Worm (Caenorhabditis elegans): ENCODE measurements around the gene C50E3.6.

DNA sequence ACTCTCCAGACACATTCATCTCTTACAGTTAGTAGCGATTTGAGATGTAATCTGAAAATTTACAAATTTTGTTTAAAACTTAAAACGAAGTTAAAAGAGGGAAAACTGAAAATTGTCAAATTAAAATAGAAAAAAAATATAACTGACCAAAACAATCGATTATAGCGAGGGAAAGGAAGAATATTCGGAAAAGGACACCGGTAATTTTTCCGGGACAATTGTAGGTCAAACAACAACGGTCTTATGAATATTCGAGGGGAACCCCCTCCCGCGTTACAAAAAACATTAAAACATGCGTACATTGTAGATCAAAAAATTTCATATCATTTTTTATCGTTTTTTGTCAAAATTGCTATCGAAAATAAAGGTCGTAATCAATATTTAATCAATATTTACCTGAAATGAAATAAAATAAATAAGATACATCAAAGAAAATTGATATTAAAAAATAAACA is 31.7 kb upstream of the C50E3.6 start, which contains the start of gene C50E3.12:
- TF ChIP-seq elt-2 (tag; optimal IDR thresholded peaks at IDR 0.05), result no peak
- no peak for TF ChIP-seq C04F5.9 (tag; optimal IDR thresholded peaks at IDR 0.05)
- no peak for TF ChIP-seq fos-1 (tag; optimal IDR thresholded peaks at IDR 0.05)
- TF ChIP-seq xbp-1 (tag; optimal IDR thresholded peaks at IDR 0.05), result no peak
- TF ChIP-seq elt-3 (tag; optimal IDR thresholded peaks at IDR 0.05), result no peak
- TF ChIP-seq efl-1 (optimal IDR thresholded peaks at IDR 0.05), result no peak
- no peak for TF ChIP-seq efl-1 (GFP tag; optimal IDR thresholded peaks at IDR 0.05 in 1 of 2)
- no peak for TF ChIP-seq mdl-1 (tag; optimal IDR thresholded peaks at IDR 0.05)
- TF ChIP-seq fkh-10 (GFP tag; optimal IDR thresholded peaks at IDR 0.05), result no peak
- TF ChIP-seq ets-5 (GFP tag; IDR thresholded peaks at IDR 0.05), result no peak
- no peak for TF ChIP-seq nhr-28 (tag; optimal IDR thresholded peaks at IDR 0.05)
- TF ChIP-seq zag-1 (tag; optimal IDR thresholded peaks at IDR 0.05), result no peak
- TF ChIP-seq lsy-2 (tag; optimal IDR thresholded peaks at IDR 0.05), result no peak
- TF ChIP-seq lin-35 (GFP tag; optimal IDR thresholded peaks at IDR 0.05), result no peak
